Worm (Caenorhabditis elegans) whole organism, L1 larva: Measurements from ENCODE around the gene eat-20.

ENCODE experiments used
- C04F5.9 ChIP-seq: sonication (generic microtip); optimal IDR thresholded peaks from 2 replicates; lab custom pipeline; 2016; ENCODE audit warnings: missing genetic modification characterization, missing compliant biosample characterization
- C16A3.4 ChIP-seq: fragments of 150-350 bp; optimal IDR thresholded peaks from 2 replicates; lab custom pipeline; 2014; ENCODE audit warnings: missing biosample characterization, missing genetic modification characterization
- C34B4.2 ChIP-seq: sonication (generic microtip); optimal IDR thresholded peaks from 2 replicates; lab custom pipeline; 2017; ENCODE audit warnings: mild to moderate bottlenecking, missing genetic modification characterization, missing compliant biosample characterization
- F16B12.6 ChIP-seq: fragments of 150-350 bp; optimal IDR thresholded peaks from 2 replicates; lab custom pipeline; 2014; ENCODE audit warnings: missing biosample characterization, missing genetic modification characterization
- Y116A8C.19 ChIP-seq: sonication (generic microtip); optimal IDR thresholded peaks from 2 replicates; lab custom pipeline; 2016; ENCODE audit warnings: missing compliant biosample characterization, missing genetic modification characterization, borderline replicate concordance
- aha-1 ChIP-seq: fragments of 150-350 bp; optimal IDR thresholded peaks from 2 replicates; lab custom pipeline; 2014; ENCODE audit warnings: missing biosample characterization, missing genetic modification characterization
- alr-1 ChIP-seq: fragments of 200-800 bp; sonication (Bioruptor generic); optimal IDR thresholded peaks from 2 replicates; lab custom pipeline; 2018; ENCODE audit warnings: borderline replicate concordance, mild to moderate bottlenecking, missing genetic modification characterization, missing compliant biosample characterization
- ama-1 ChIP-seq: fragments of 150-350 bp; optimal IDR thresholded peaks from 2 replicates; lab custom pipeline; 2014
- blmp-1 ChIP-seq: fragments of 150-350 bp; optimal IDR thresholded peaks from 2 replicates; lab custom pipeline; 2014; ENCODE audit warnings: missing biosample characterization, missing genetic modification characterization
- ceh-63 ChIP-seq: fragments of 200-800 bp; sonication (Bioruptor generic); optimal IDR thresholded peaks from 2 replicates; lab custom pipeline; 2018; ENCODE audit warnings: mild to moderate bottlenecking, missing genetic modification characterization, missing compliant biosample characterization
- ceh-82 ChIP-seq, 3 experiments: fragments of 150-350 bp in 1 of 3; sonication (generic microtip) in 2 of 3; optimal IDR thresholded peaks; 2 replicates each; lab custom pipeline; 2014 to 2017; ENCODE audit warnings: missing biosample characterization in 3 of 3, missing genetic modification characterization in 3 of 3
- ceh-88 ChIP-seq: fragments of 200-800 bp; sonication (Bioruptor generic); IDR thresholded peaks from 2 replicates; pipeline ENCODE4 v1.3.6; 2022; ENCODE audit warnings: missing genetic modification characterization, missing compliant biosample characterization
- ces-1 ChIP-seq: fragments of 150-350 bp; optimal IDR thresholded peaks from 2 replicates; lab custom pipeline; 2014; ENCODE audit warnings: missing biosample characterization, missing genetic modification reagents, missing genetic modification characterization
- dpl-1 ChIP-seq, 3 experiments: fragments of 150-350 bp in 2 of 3; sonication (generic microtip) in 1 of 3; optimal IDR thresholded peaks; 2 replicates each; lab custom pipeline; 2014 to 2017; ENCODE audit warnings: missing biosample characterization in 3 of 3, missing genetic modification characterization in 3 of 3, missing genetic modification reagents in 3 of 3
- efl-3 ChIP-seq: fragments of 200-800 bp; sonication (Bioruptor generic); optimal IDR thresholded peaks from 2 replicates; lab custom pipeline; 2018; ENCODE audit warnings: mild to moderate bottlenecking, missing genetic modification characterization, missing compliant biosample characterization
- egl-27 ChIP-seq, 2 experiments: fragments of 150-350 bp in 1 of 2; sonication (generic microtip); optimal IDR thresholded peaks; 3 replicates each; lab custom pipeline; 2017 to 2018; ENCODE audit warnings: missing biosample characterization in 2 of 2, missing genetic modification characterization in 2 of 2, missing genetic modification reagents in 2 of 2
- elt-2 ChIP-seq: sonication (generic microtip); optimal IDR thresholded peaks from 2 replicates; lab custom pipeline; 2016; ENCODE audit warnings: missing genetic modification characterization, mild to moderate bottlenecking, inconsistent platforms, missing compliant biosample characterization, missing genetic modification reagents
- fkh-8 ChIP-seq: sonication (generic microtip); optimal IDR thresholded peaks from 2 replicates; lab custom pipeline; 2016; ENCODE audit warnings: mild to moderate bottlenecking, missing genetic modification characterization, missing compliant biosample characterization
- grh-1 ChIP-seq: fragments of 200-800 bp; sonication (Bioruptor generic); IDR thresholded peaks from 2 replicates; pipeline ENCODE4 v1.3.6; 2022; ENCODE audit warnings: missing genetic modification reagents, missing genetic modification characterization, missing compliant biosample characterization
- hlh-4 ChIP-seq: sonication (generic microtip); optimal IDR thresholded peaks from 2 replicates; lab custom pipeline; 2016; ENCODE audit warnings: mild to moderate bottlenecking, missing genetic modification characterization, missing compliant biosample characterization
- hpl-2 ChIP-seq: fragments of 150-350 bp; optimal IDR thresholded peaks from 2 replicates; lab custom pipeline; 2014; ENCODE audit warnings: missing biosample characterization, missing genetic modification reagents, missing genetic modification characterization
- irx-1 ChIP-seq: sonication (generic microtip); optimal IDR thresholded peaks from 2 replicates; lab custom pipeline; 2016; ENCODE audit warnings: missing genetic modification characterization, missing compliant biosample characterization
- isw-1 ChIP-seq: fragments of 200-800 bp; sonication (Bioruptor generic); IDR thresholded peaks from 2 replicates; pipeline ENCODE4 v1.3.6; 2022; ENCODE audit warnings: missing genetic modification characterization, missing compliant biosample characterization
- jun-1 ChIP-seq: fragments of 150-350 bp; optimal IDR thresholded peaks from 2 replicates; lab custom pipeline; 2014; ENCODE audit warnings: missing biosample characterization, missing genetic modification reagents, missing genetic modification characterization
- lin-13 ChIP-seq: fragments of 150-350 bp; optimal IDR thresholded peaks from 2 replicates; lab custom pipeline; 2014; ENCODE audit warnings: missing biosample characterization, missing genetic modification reagents, missing genetic modification characterization
- lin-14 ChIP-seq: fragments of 200-800 bp; sonication (Bioruptor generic); optimal IDR thresholded peaks from 2 replicates; lab custom pipeline; 2018; ENCODE audit warnings: mild to moderate bottlenecking, missing genetic modification characterization, moderate library complexity, missing compliant biosample characterization
- lin-35 ChIP-seq, 2 experiments: fragments of 150-350 bp; optimal IDR thresholded peaks; 2 replicates each; lab custom pipeline; 2014; ENCODE audit warnings: missing biosample characterization in 2 of 2, missing genetic modification characterization in 2 of 2, missing genetic modification reagents in 2 of 2
- lin-39 ChIP-seq: fragments of 150-350 bp; optimal IDR thresholded peaks from 2 replicates; lab custom pipeline; 2014; ENCODE audit warnings: missing biosample characterization, missing genetic modification reagents, missing genetic modification characterization
- lir-3 ChIP-seq: sonication (generic microtip); optimal IDR thresholded peaks from 2 replicates; lab custom pipeline; 2016; ENCODE audit warnings: mild to moderate bottlenecking, missing genetic modification characterization, moderate library complexity, missing compliant biosample characterization; ENCODE audit not compliant: poor library complexity
- lsy-2 ChIP-seq, 2 experiments: fragments of 150-350 bp; optimal IDR thresholded peaks; 2 replicates each; lab custom pipeline; 2014; ENCODE audit warnings: missing biosample characterization in 2 of 2, missing genetic modification characterization in 2 of 2
- mef-2 ChIP-seq: fragments of 150-350 bp; optimal IDR thresholded peaks from 2 replicates; lab custom pipeline; 2014; ENCODE audit warnings: missing biosample characterization, missing genetic modification characterization
- mep-1 ChIP-seq: fragments of 150-350 bp; optimal IDR thresholded peaks from 2 replicates; lab custom pipeline; 2014; ENCODE audit warnings: missing biosample characterization, missing genetic modification characterization
- nhr-11 ChIP-seq: fragments of 150-350 bp; optimal IDR thresholded peaks from 2 replicates; lab custom pipeline; 2014; ENCODE audit warnings: missing biosample characterization, missing genetic modification characterization
- nhr-19 ChIP-seq: fragments of 200-800 bp; sonication (Bioruptor generic); conservative IDR thresholded peaks from 2 replicates; pipeline ENCODE4 v1.3.6; 2022; ENCODE audit warnings: missing genetic modification characterization, missing compliant biosample characterization
- nhr-20 ChIP-seq: sonication (generic microtip); optimal IDR thresholded peaks from 2 replicates; lab custom pipeline; 2016; ENCODE audit warnings: mild to moderate bottlenecking, missing genetic modification characterization, missing compliant biosample characterization
- nhr-47 ChIP-seq: sonication (generic microtip); optimal IDR thresholded peaks from 2 replicates; lab custom pipeline; 2016; ENCODE audit warnings: mild to moderate bottlenecking, missing genetic modification characterization, moderate library complexity, missing compliant biosample characterization
- nhr-71 ChIP-seq: sonication (generic microtip); optimal IDR thresholded peaks from 2 replicates; lab custom pipeline; 2016; ENCODE audit warnings: mild to moderate bottlenecking, missing genetic modification characterization, moderate library complexity, missing compliant biosample characterization
- nhr-76 ChIP-seq: sonication (generic microtip); optimal IDR thresholded peaks from 2 replicates; lab custom pipeline; 2017; ENCODE audit warnings: missing biosample characterization, missing genetic modification characterization
- nhr-77 ChIP-seq: fragments of 150-350 bp; optimal IDR thresholded peaks from 2 replicates; lab custom pipeline; 2014; ENCODE audit warnings: missing biosample characterization, missing genetic modification characterization
- nhr-84 ChIP-seq: sonication (generic microtip); optimal IDR thresholded peaks from 2 replicates; lab custom pipeline; 2017; ENCODE audit warnings: missing biosample characterization, missing genetic modification characterization
- nhr-85 ChIP-seq: sonication (generic microtip); peaks from one replicate; lab custom pipeline; 2016; ENCODE audit warnings: missing genetic modification characterization, inconsistent platforms, missing compliant biosample characterization
- pag-3 ChIP-seq: sonication (generic microtip); optimal IDR thresholded peaks from 2 replicates; lab custom pipeline; 2017; ENCODE audit warnings: missing genetic modification characterization, mild to moderate bottlenecking, missing compliant biosample characterization, antibody characterized with exemption, borderline replicate concordance; ENCODE audit not compliant: insufficient read depth
- pax-3 ChIP-seq: fragments of 200-800 bp; sonication (Bioruptor generic); optimal IDR thresholded peaks from 2 replicates; lab custom pipeline; 2018; ENCODE audit warnings: mild to moderate bottlenecking, missing genetic modification characterization, moderate library complexity, missing compliant biosample characterization
- snpc-4 ChIP-seq: fragments of 150-350 bp; optimal IDR thresholded peaks from 2 replicates; lab custom pipeline; 2014; ENCODE audit warnings: missing biosample characterization, missing genetic modification characterization
- snu-23 ChIP-seq: sonication (generic microtip); optimal IDR thresholded peaks from 2 replicates; lab custom pipeline; 2016; ENCODE audit warnings: missing genetic modification characterization, missing compliant biosample characterization
- sptf-1 ChIP-seq: fragments of 150-350 bp; optimal IDR thresholded peaks from 2 replicates; lab custom pipeline; 2014; ENCODE audit warnings: missing biosample characterization, missing genetic modification characterization
- sup-37 ChIP-seq: fragments of 200-800 bp; sonication (Bioruptor generic); optimal IDR thresholded peaks from 2 replicates; lab custom pipeline; 2018; ENCODE audit warnings: mild to moderate bottlenecking, missing genetic modification characterization, missing compliant biosample characterization
- unc-130 ChIP-seq: fragments of 150-350 bp; optimal IDR thresholded peaks from 2 replicates; lab custom pipeline; 2017; ENCODE audit warnings: missing biosample characterization, missing genetic modification characterization, inconsistent platforms
- unc-30 ChIP-seq: sonication (generic microtip); optimal IDR thresholded peaks from 2 replicates; lab custom pipeline; 2017; ENCODE audit warnings: missing biosample characterization, missing genetic modification characterization
- unc-86 ChIP-seq: sonication (generic microtip); optimal IDR thresholded peaks from 2 replicates; lab custom pipeline; 2016; ENCODE audit warnings: missing genetic modification characterization, missing compliant biosample characterization
- unc-98 ChIP-seq: fragments of 200-800 bp; sonication (Bioruptor generic); IDR thresholded peaks from 2 replicates; pipeline ENCODE4 v1.3.6; 2022; ENCODE audit warnings: missing genetic modification characterization, missing compliant biosample characterization
- zip-4 ChIP-seq: fragments of 200-800 bp; sonication (Bioruptor generic); optimal IDR thresholded peaks from 2 replicates; lab custom pipeline; 2018; ENCODE audit warnings: mild to moderate bottlenecking, missing genetic modification characterization, moderate library complexity, missing compliant biosample characterization
- ztf-4 ChIP-seq: fragments of 150-350 bp; optimal IDR thresholded peaks from 2 replicates; lab custom pipeline; 2014; ENCODE audit warnings: missing biosample characterization, missing genetic modification characterization

eat-20 gene

ce11 chrX:15507830-15508347 lies 1.9 kb upstream of the eat-20 start, which contains the start of gene zipt-7.2 (continued):
- no peak for TF ChIP-seq mef-2 (tag; lab: Kevin White, UChicago)
- peak; percentile 43 for TF ChIP-seq nhr-71
- TF ChIP-seq aha-1 (tag; lab: Kevin White, UChicago): no peak
- TF ChIP-seq nhr-20: peak; percentile 25
- TF ChIP-seq unc-130 (tag; lab: Kevin White, UChicago): no peak
- TF ChIP-seq ceh-63 (GFP tag; lab: Kevin White, UChicago): no peak
- TF ChIP-seq lin-39 (tag; lab: Kevin White, UChicago): no peak
- no peak for TF ChIP-seq lin-13 (GFP tag; lab: Kevin White, UChicago)
- no peak for TF ChIP-seq sup-37 (GFP tag; lab: Kevin White, UChicago)
- TF ChIP-seq nhr-84: no peak
- no peak for TF ChIP-seq nhr-77 (tag; lab: Kevin White, UChicago)
- TF ChIP-seq F16B12.6 (tag; lab: Kevin White, UChicago): no peak
- no peak for TF ChIP-seq C04F5.9
- TF ChIP-seq blmp-1 (tag; lab: Kevin White, UChicago): peak; percentile 12
- TF ChIP-seq zip-4 (GFP tag; lab: Kevin White, UChicago): no peak
- TF ChIP-seq unc-30 (tag; lab: Kevin White, UChicago): no peak
- no peak for TF ChIP-seq nhr-11 (tag; lab: Kevin White, UChicago)
- no peak for TF ChIP-seq jun-1 (tag; lab: Kevin White, UChicago)
- TF ChIP-seq sptf-1: no peak
- TF ChIP-seq ces-1 (GFP tag; lab: Kevin White, UChicago): no peak
- TF ChIP-seq hlh-4 (tag; lab: Kevin White, UChicago): no peak
- no peak for TF ChIP-seq elt-2 (tag; lab: Kevin White, UChicago)
- no peak for TF ChIP-seq Y116A8C.19 (tag; lab: Kevin White, UChicago)
- TF ChIP-seq ceh-82 (tag; optimal IDR thresholded peaks at IDR 0.05; lab: Kevin White, UChicago): peak in 1 of 3 experiments; percentile 26
- no peak for TF ChIP-seq grh-1
- peak; percentile 18 for TF ChIP-seq C16A3.4 (tag; lab: Kevin White, UChicago)
- TF ChIP-seq irx-1 (tag; lab: Kevin White, UChicago): no peak
- peak in 1 of 2 experiments; percentile 16 for TF ChIP-seq lsy-2 (tag; optimal IDR thresholded peaks at IDR 0.05; lab: Kevin White, UChicago)
- peak; percentile 27 for TF ChIP-seq lin-14
- TF ChIP-seq isw-1 (GFP tag; lab: Robert Waterston, UW): no peak
- no peak for TF ChIP-seq snpc-4 (tag; lab: Kevin White, UChicago)
- no peak for TF ChIP-seq C34B4.2 (tag; lab: Kevin White, UChicago)
- no peak for TF ChIP-seq ztf-4 (tag; lab: Kevin White, UChicago)
- TF ChIP-seq lir-3 (tag; lab: Kevin White, UChicago): no peak
- TF ChIP-seq ceh-88 (GFP tag; lab: Robert Waterston, UW): no peak
- no peak for TF ChIP-seq hpl-2 (GFP tag; lab: Kevin White, UChicago)
- no peak for TF ChIP-seq nhr-19 (GFP tag; lab: Robert Waterston, UW)
- no peak for TF ChIP-seq fkh-8 (tag; lab: Kevin White, UChicago)
- no peak for TF ChIP-seq pag-3
- TF ChIP-seq nhr-76 (tag; lab: Kevin White, UChicago): no peak
- peak; percentile 25 for TF ChIP-seq snu-23
- TF ChIP-seq unc-86 (tag; lab: Kevin White, UChicago): no peak
- TF ChIP-seq nhr-85: no peak
- peak; percentile 27 to 31 for TF ChIP-seq lin-35 (GFP tag; optimal IDR thresholded peaks at IDR 0.05; lab: Kevin White, UChicago)
- peak in 2 of 3 experiments; percentile 14 to 16 for TF ChIP-seq dpl-1 (GFP tag; optimal IDR thresholded peaks at IDR 0.05; lab: Kevin White, UChicago)
- peak; percentile 23 for TF ChIP-seq nhr-47
- no peak for TF ChIP-seq efl-3 (GFP tag; lab: Kevin White, UChicago)
- no peak for TF ChIP-seq unc-98 (GFP tag; lab: Robert Waterston, UW)
- TF ChIP-seq ama-1 (lab: Kevin White, UChicago): no peak
- no peak for TF ChIP-seq egl-27 (tag; optimal IDR thresholded peaks at IDR 0.05; lab: Kevin White, UChicago)
- TF ChIP-seq mep-1: no peak
- no peak for TF ChIP-seq pax-3
- TF ChIP-seq alr-1: no peak
